Fruit fly (Drosophila melanogaster): Measurements from ENCODE around the gene CG1523.

Gene CG1523

DNA sequence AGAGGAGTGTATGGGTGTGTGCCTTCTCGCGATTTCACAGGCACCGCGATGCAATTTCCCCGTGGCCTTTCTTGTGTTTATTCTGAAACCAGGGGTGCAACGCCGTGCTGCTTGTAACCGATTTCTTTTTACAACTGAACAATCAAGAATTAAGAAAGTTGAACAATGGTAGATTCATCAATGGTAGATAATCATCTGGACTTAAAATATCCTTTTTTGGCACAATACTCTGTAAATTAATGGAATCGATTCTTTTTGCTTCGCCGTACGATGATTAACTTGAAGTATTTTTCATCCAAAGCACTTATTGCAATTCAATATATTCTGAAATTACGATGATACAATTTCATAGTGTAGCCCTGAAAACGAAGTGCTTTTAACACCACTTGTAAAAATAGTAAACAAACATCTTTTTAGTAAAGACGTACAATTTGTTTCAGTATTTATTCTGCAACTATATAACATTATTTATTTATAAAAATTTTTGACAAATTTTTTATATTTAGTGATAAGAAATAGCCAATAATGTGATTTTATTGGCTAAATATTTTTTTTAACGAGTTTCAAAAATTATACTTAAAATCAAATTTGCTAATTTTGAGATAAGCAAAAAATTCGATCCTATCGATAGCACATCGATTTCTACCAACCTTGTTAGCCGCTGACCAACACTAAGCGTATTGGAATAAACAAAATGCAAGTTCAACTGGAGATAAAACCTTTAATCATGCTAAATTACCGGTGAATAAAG lies at the start of gene CG1523, which contains the start of gene CG1647:
Gene CG1523 (minus strand): TSS at position 114 of the 751 bp plus-strand sequence.
Gene CG1647 (plus strand): TSS at position 667 of the 751 bp plus-strand sequence.
- TF ChIP-seq Jra (GFP tag; optimal IDR thresholded peaks at IDR 0.05) (no peak), Dfd (GFP tag; optimal IDR thresholded peaks at IDR 0.05) (no peak), sv (GFP tag; optimal IDR thresholded peaks at IDR 0.05) (no peak), br (GFP tag; optimal IDR thresholded peaks at IDR 0.05) (no peak), GATAd (GFP tag; optimal IDR thresholded peaks at IDR 0.05) (no peak), brk (GFP tag; optimal IDR thresholded peaks at IDR 0.05) (no peak), sage (GFP tag; optimal IDR thresholded peaks at IDR 0.05) (no peak), jim (GFP tag; optimal IDR thresholded peaks at IDR 0.05) (no peak), dsf (GFP tag; optimal IDR thresholded peaks at IDR 0.05; ENCODE audit: borderline replicate concordance) (no peak), tai (GFP tag; optimal IDR thresholded peaks at IDR 0.05) (no peak), N (GFP tag; optimal IDR thresholded peaks at IDR 0.05) (no peak), foxo (GFP tag; optimal IDR thresholded peaks at IDR 0.05) (peak in 1 of 2 experiments; percentile 76), psq (GFP tag; optimal IDR thresholded peaks at IDR 0.05) (peak; percentile 55), Mio (GFP tag; optimal IDR thresholded peaks at IDR 0.05) (no peak), woc (GFP tag; optimal IDR thresholded peaks at IDR 0.05) (no peak), Vsx2 (GFP tag; optimal IDR thresholded peaks at IDR 0.05; ENCODE audit: partially characterized antibody) (no peak), CG9705 (GFP tag; optimal IDR thresholded peaks at IDR 0.05) (peak; percentile 69), CG32264 (GFP tag; optimal IDR thresholded peaks at IDR 0.05) (no peak), usp (GFP tag; optimal IDR thresholded peaks at IDR 0.05) (no peak), dmrt93B (GFP tag; optimal IDR thresholded peaks at IDR 0.05) (no peak), Hnf4 (GFP tag; optimal IDR thresholded peaks at IDR 0.05) (no peak), rgr (GFP tag; optimal IDR thresholded peaks at IDR 0.05) (peak; percentile 70), pan (optimal IDR thresholded peaks at IDR 0.05) (no peak), Rel (GFP tag; optimal IDR thresholded peaks at IDR 0.05) (no peak), Rel (tag; optimal IDR thresholded peaks at IDR 0.05) (peak; percentile 60), Hr83 (GFP tag; optimal IDR thresholded peaks at IDR 0.05; ENCODE audit: poor library complexity, severe bottlenecking) (peak; percentile 48), dl (GFP tag; optimal IDR thresholded peaks at IDR 0.05; ENCODE audit: insufficient read depth in 1 of 2, partially characterized antibody in 2 of 2) (no peak), fru (GFP tag; optimal IDR thresholded peaks at IDR 0.05) (no peak), Abd-B (GFP tag; optimal IDR thresholded peaks at IDR 0.05) (no peak), Myc (optimal IDR thresholded peaks at IDR 0.05) (no peak), Dif (GFP tag; optimal IDR thresholded peaks at IDR 0.05; ENCODE audit: partially characterized antibody) (no peak), CrebA (GFP tag; optimal IDR thresholded peaks at IDR 0.05; ENCODE audit: borderline replicate concordance) (no peak), HLH106 (tag; optimal IDR thresholded peaks at IDR 0.05) (peak; percentile 81), ey (GFP tag; optimal IDR thresholded peaks at IDR 0.05) (peak; percentile 64), OdsH (GFP tag; optimal IDR thresholded peaks at IDR 0.05) (peak; percentile 49), lola (GFP tag; optimal IDR thresholded peaks at IDR 0.05) (no peak), Hr78 (GFP tag; optimal IDR thresholded peaks at IDR 0.05) (no peak), Sp1 (GFP tag; optimal IDR thresholded peaks at IDR 0.05) (peak; percentile 74), h (GFP tag; optimal IDR thresholded peaks at IDR 0.05) (no peak)

DNA sequence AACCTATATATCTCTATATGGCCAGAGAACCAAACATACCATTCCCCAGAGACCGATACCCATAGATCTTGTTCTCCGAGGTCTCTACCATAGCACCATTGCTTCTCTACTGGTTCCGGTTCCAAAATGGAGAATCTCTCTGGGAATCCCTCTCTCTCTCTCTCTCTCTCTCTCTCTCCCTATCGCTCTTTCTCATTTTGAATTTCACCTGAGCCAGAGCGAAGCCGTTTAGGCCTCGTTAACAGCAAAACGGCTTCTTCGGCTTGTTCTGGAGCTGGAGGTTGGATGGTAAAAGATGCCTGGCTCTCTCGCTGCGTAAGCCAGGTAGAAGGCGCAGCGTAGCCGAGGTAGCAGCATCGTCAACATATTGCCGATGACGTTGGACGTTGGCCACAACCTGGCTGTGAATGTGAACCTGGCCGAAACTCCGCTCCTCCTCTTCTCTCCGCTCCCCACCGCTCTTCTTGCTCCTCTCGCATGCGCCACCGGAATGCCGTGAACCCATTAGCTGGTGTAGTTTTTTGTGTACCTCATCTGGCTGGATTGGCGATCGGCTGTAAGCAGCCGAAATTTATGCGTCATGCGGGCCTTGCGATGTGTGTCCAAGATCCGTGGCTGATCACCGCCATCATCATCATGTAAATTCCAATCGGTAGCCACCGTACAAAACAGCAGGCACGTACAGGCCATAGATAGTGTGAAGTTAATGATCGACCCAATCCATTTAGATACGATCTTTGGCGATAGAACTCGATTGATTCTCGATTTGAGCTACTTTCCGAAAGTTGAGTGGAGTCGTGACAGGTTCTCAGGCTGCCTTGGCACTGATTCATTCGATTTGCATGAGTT lies 42.1 kb upstream of the CG1523 start:
- TF ChIP-seq h (GFP tag; optimal IDR thresholded peaks at IDR 0.05) = no peak
- no peak for TF ChIP-seq jim (GFP tag; optimal IDR thresholded peaks at IDR 0.05)
- peak; percentile 87 for TF ChIP-seq Dif (GFP tag; optimal IDR thresholded peaks at IDR 0.05; ENCODE audit: partially characterized antibody)
- no peak for TF ChIP-seq CG32264 (GFP tag; optimal IDR thresholded peaks at IDR 0.05)
- no peak for TF ChIP-seq Hnf4 (GFP tag; optimal IDR thresholded peaks at IDR 0.05)
- no peak for TF ChIP-seq Jra (GFP tag; optimal IDR thresholded peaks at IDR 0.05)
- TF ChIP-seq tai (GFP tag; optimal IDR thresholded peaks at IDR 0.05) = no peak
- no peak for TF ChIP-seq Abd-B (GFP tag; optimal IDR thresholded peaks at IDR 0.05)
- TF ChIP-seq fru (GFP tag; optimal IDR thresholded peaks at IDR 0.05) = peak; percentile 4
- no peak for TF ChIP-seq dmrt93B (GFP tag; optimal IDR thresholded peaks at IDR 0.05)
- peak; percentile 22 for TF ChIP-seq sage (GFP tag; optimal IDR thresholded peaks at IDR 0.05)
- peak; percentile 36 for TF ChIP-seq Hr83 (GFP tag; optimal IDR thresholded peaks at IDR 0.05; ENCODE audit: poor library complexity, severe bottlenecking)
- TF ChIP-seq HLH106 (tag; optimal IDR thresholded peaks at IDR 0.05) = no peak
- TF ChIP-seq CG9705 (GFP tag; optimal IDR thresholded peaks at IDR 0.05) = no peak
- no peak for TF ChIP-seq rgr (GFP tag; optimal IDR thresholded peaks at IDR 0.05)
- TF ChIP-seq Myc (optimal IDR thresholded peaks at IDR 0.05) = no peak
- TF ChIP-seq woc (GFP tag; optimal IDR thresholded peaks at IDR 0.05) = no peak
- no peak for TF ChIP-seq Sp1 (GFP tag; optimal IDR thresholded peaks at IDR 0.05)
- TF ChIP-seq ey (GFP tag; optimal IDR thresholded peaks at IDR 0.05) = no peak
- peak; percentile 73 for TF ChIP-seq CrebA (GFP tag; optimal IDR thresholded peaks at IDR 0.05; ENCODE audit: borderline replicate concordance)
- TF ChIP-seq dsf (GFP tag; optimal IDR thresholded peaks at IDR 0.05; ENCODE audit: borderline replicate concordance) = no peak
- TF ChIP-seq GATAd (GFP tag; optimal IDR thresholded peaks at IDR 0.05) = no peak
- peak; percentile 80 for TF ChIP-seq Vsx2 (GFP tag; optimal IDR thresholded peaks at IDR 0.05; ENCODE audit: partially characterized antibody)
- TF ChIP-seq Rel (GFP tag; optimal IDR thresholded peaks at IDR 0.05) = no peak
- TF ChIP-seq Rel (tag; optimal IDR thresholded peaks at IDR 0.05) = no peak
- no peak for TF ChIP-seq sv (GFP tag; optimal IDR thresholded peaks at IDR 0.05)
- no peak for TF ChIP-seq Dfd (GFP tag; optimal IDR thresholded peaks at IDR 0.05)
- TF ChIP-seq psq (GFP tag; optimal IDR thresholded peaks at IDR 0.05) = peak; percentile 23
- TF ChIP-seq dl (GFP tag; optimal IDR thresholded peaks at IDR 0.05; ENCODE audit: insufficient read depth in 1 of 2, partially characterized antibody in 2 of 2) = peak; percentile 87 to 89
